Worm (Caenorhabditis elegans): ENCODE results near the gene spig-1.

spig-1 gene

DNA sequence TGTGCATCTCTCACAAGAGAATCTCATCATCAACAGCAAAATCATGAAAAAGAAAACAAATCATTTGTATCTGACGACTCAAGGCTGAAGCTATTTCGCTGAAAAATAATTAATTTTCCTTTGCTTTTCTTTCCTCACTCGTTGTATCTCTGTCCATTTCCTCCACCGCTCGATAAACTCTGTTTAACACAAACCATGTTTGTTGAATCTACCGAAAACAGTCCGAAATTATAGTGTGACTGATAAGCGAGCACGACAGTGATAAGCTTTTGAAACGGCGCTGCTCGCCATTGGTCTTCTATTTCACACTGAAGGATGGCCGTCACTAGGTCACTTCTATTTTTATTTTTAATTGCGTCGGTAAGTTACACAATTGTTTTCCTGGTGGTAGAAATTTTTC is 24.1 kb downstream of the spig-1 start, which contains the start of gene npa-1:
Gene npa-1 (plus strand): TSS at position 142 of the 400 bp plus-strand sequence.
- TF ChIP-seq elt-2 (tag; optimal IDR thresholded peaks at IDR 0.05) (peak; percentile 48), pqm-1 (tag; optimal IDR thresholded peaks at IDR 0.05) (peak; percentile 63), snpc-4 (tag; optimal IDR thresholded peaks at IDR 0.05) (no peak)

DNA sequence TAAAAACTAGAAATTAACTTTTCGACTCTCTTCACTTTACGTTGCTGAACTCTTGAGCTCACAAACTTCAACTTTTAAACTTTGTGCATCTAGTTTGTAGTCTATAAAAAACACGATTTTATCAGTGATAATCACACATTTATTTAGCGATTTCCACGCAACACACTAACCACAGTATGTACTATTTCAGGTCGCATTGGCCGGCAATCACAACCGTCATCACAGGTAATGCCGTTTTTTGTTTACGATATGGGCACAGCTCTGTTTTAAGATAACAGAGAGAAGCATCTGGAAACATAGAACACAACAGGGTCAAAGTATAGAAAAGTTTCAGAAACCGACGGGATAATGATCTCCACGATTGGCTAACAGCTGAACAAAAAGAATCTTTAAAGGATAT is 24.6 kb downstream of the spig-1 start:
- TF ChIP-seq fos-1 (tag; optimal IDR thresholded peaks at IDR 0.05): no peak
- peak; percentile 51 for TF ChIP-seq pha-4 (tag; optimal IDR thresholded peaks at IDR 0.05)
- no peak for TF ChIP-seq nfya-1 (tag; optimal IDR thresholded peaks at IDR 0.05; ENCODE audit: insufficient read depth)
- TF ChIP-seq ceh-82 (tag; optimal IDR thresholded peaks at IDR 0.05): no peak
- no peak for TF ChIP-seq egl-5 (tag; optimal IDR thresholded peaks at IDR 0.05)
- no peak for TF ChIP-seq zag-1 (tag; optimal IDR thresholded peaks at IDR 0.05)
- peak; percentile 88 for TF ChIP-seq elt-2 (tag; optimal IDR thresholded peaks at IDR 0.05)
- TF ChIP-seq unc-62 (GFP tag; optimal IDR thresholded peaks at IDR 0.05): no peak
- TF ChIP-seq hmg-11 (tag; optimal IDR thresholded peaks at IDR 0.05): no peak
- TF ChIP-seq pqm-1 (tag; optimal IDR thresholded peaks at IDR 0.05): peak; percentile 76
- TF ChIP-seq nhr-76 (tag; optimal IDR thresholded peaks at IDR 0.05): no peak
- TF ChIP-seq unc-39 (tag; optimal IDR thresholded peaks at IDR 0.05): no peak
- no peak for TF ChIP-seq elt-1 (tag; optimal IDR thresholded peaks at IDR 0.05)
- no peak for TF ChIP-seq ztf-11 (tag; optimal IDR thresholded peaks at IDR 0.05)
- TF ChIP-seq nhr-23 (tag; optimal IDR thresholded peaks at IDR 0.05): no peak

DNA sequence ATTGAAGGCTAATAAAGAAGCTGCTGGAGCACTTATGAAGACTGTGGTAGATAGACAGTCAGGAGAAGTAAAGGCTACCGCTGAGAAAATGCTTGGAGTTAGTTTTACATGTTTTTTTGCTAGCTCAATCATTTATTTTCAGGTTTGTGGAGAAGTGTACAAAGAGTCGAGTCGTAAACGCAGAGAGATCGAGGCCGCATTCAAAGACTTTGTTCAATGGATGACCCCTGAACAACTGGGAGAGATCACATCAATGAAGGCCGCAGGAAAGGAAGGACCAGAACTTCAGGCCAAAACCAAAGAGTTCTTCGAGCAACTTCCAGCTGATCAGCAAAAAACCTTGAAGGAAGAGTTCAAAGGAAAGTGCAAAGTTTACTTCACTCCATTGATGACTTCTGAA is 27.2 kb downstream of the spig-1 start:
- TF ChIP-seq fkh-10 (GFP tag; optimal IDR thresholded peaks at IDR 0.05) (no peak), nhr-25 (tag; optimal IDR thresholded peaks at IDR 0.05) (no peak), pha-4 (tag; optimal IDR thresholded peaks at IDR 0.05) (no peak), nhr-43 (tag; optimal IDR thresholded peaks at IDR 0.05; ENCODE audit: poor library complexity, severe bottlenecking) (no peak), lin-39 (tag; optimal IDR thresholded peaks at IDR 0.05) (no peak), ceh-28 (tag; optimal IDR thresholded peaks at IDR 0.05) (no peak), unc-39 (tag; optimal IDR thresholded peaks at IDR 0.05) (no peak), pqm-1 (tag; optimal IDR thresholded peaks at IDR 0.05) (no peak), mdl-1 (tag; optimal IDR thresholded peaks at IDR 0.05) (no peak), ama-1 (optimal IDR thresholded peaks at IDR 0.05) (no peak), nhr-11 (tag; optimal IDR thresholded peaks at IDR 0.05) (no peak), ztf-4 (tag; optimal IDR thresholded peaks at IDR 0.05) (no peak), nhr-28 (tag; optimal IDR thresholded peaks at IDR 0.05) (no peak), nhr-237 (tag; optimal IDR thresholded peaks at IDR 0.05) (no peak), daf-12 (tag; optimal IDR thresholded peaks at IDR 0.05) (no peak), eor-1 (tag; optimal IDR thresholded peaks at IDR 0.05) (no peak), lsy-12 (tag; optimal IDR thresholded peaks at IDR 0.05) (no peak)

DNA sequence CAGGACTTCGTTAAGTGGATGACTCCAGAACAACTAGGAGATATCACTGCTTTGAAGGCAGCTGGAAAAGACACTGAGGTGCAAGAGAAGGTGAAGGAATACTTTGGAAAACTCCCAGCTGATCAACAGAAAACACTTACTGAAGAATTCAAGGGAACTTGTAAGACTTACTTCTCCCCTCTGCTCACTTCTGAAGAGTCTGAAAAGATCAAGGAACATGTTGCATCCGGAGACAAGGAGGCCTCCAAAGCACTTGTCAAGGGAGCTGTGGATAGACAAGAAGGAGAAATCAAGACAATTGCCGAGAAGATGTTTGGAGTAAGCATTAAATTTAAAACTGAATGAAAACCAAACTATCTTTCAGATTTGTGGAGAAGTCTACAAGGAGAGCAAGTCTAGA is 27.9 kb downstream of the spig-1 start:
- no peak for TF ChIP-seq daf-12 (tag; optimal IDR thresholded peaks at IDR 0.05)
- TF ChIP-seq nhr-67 (tag; optimal IDR thresholded peaks at IDR 0.05): no peak
- TF ChIP-seq nfya-1 (tag; optimal IDR thresholded peaks at IDR 0.05; ENCODE audit: insufficient read depth): no peak
- no peak for TF ChIP-seq lsy-12 (tag; optimal IDR thresholded peaks at IDR 0.05)
- no peak for TF ChIP-seq elt-2 (tag; optimal IDR thresholded peaks at IDR 0.05)
- no peak for TF ChIP-seq ztf-11 (tag; optimal IDR thresholded peaks at IDR 0.05)
- no peak for TF ChIP-seq skn-1 (tag; optimal IDR thresholded peaks at IDR 0.05)
- TF ChIP-seq elt-3 (tag; optimal IDR thresholded peaks at IDR 0.05): no peak
- TF ChIP-seq ama-1 (optimal IDR thresholded peaks at IDR 0.05): no peak

DNA sequence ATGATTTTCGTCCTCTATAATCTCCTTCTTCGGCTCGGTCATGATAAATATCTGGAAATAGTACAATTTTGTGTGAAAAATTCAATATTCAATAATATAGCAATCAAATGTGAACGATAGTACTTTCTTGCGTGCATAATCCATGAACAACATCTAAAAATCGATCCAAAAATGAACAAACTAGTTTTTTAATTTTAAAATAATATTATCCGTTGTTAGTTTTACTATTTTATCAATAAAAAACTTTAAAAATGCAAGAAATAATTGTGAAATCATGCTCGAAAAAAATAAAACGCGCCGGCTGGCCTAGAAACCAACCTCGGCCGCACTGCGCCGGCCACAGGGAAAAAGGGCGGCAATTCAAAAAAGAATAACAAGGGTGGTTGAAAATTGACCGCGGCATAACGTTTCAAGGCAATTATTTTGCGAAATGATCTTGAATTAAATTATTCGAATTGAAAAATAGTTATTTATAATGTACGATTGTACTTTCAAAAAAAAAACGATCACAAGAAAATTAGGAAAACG is 33.2 kb downstream of the spig-1 start, which contains the start of gene mys-1:
Gene mys-1 (minus strand): TSS at position 51 of the 528 bp plus-strand sequence.
- TF ChIP-seq R02D3.7 (tag; optimal IDR thresholded peaks at IDR 0.05) (no peak), nhr-28 (tag; optimal IDR thresholded peaks at IDR 0.05) (no peak), ceh-28 (tag; optimal IDR thresholded peaks at IDR 0.05) (no peak), elt-3 (tag; optimal IDR thresholded peaks at IDR 0.05) (no peak), ceh-9 (tag; optimal IDR thresholded peaks at IDR 0.05) (no peak), ceh-82 (tag; optimal IDR thresholded peaks at IDR 0.05) (no peak), mdl-1 (tag; optimal IDR thresholded peaks at IDR 0.05) (no peak), lin-39 (tag; optimal IDR thresholded peaks at IDR 0.05) (peak; percentile 5), egl-27 (tag; optimal IDR thresholded peaks at IDR 0.05) (no peak), nhr-12 (tag; optimal IDR thresholded peaks at IDR 0.05) (no peak), skn-1 (tag; optimal IDR thresholded peaks at IDR 0.05) (no peak), nhr-43 (tag; optimal IDR thresholded peaks at IDR 0.05; ENCODE audit: poor library complexity, severe bottlenecking) (peak; percentile 55), nhr-67 (tag; optimal IDR thresholded peaks at IDR 0.05) (no peak), mml-1 (tag; optimal IDR thresholded peaks at IDR 0.05) (no peak), nhr-237 (tag; optimal IDR thresholded peaks at IDR 0.05) (no peak), ceh-16 (tag; optimal IDR thresholded peaks at IDR 0.05) (no peak), lin-15B (tag; optimal IDR thresholded peaks at IDR 0.05) (peak; percentile 65), fos-1 (tag; optimal IDR thresholded peaks at IDR 0.05) (no peak), jun-1 (tag; optimal IDR thresholded peaks at IDR 0.05) (no peak), nhr-77 (tag; optimal IDR thresholded peaks at IDR 0.05) (no peak), lsy-12 (tag; optimal IDR thresholded peaks at IDR 0.05) (no peak), pha-4 (tag; optimal IDR thresholded peaks at IDR 0.05) (peak; percentile 50), fkh-2 (tag; optimal IDR thresholded peaks at IDR 0.05) (no peak), ztf-4 (tag; optimal IDR thresholded peaks at IDR 0.05) (no peak), nfya-1 (tag; optimal IDR thresholded peaks at IDR 0.05; ENCODE audit: insufficient read depth) (peak; percentile 49), nhr-11 (tag; optimal IDR thresholded peaks at IDR 0.05) (no peak), sea-2 (GFP tag; optimal IDR thresholded peaks at IDR 0.05) (no peak)
